Fruit fly (Drosophila melanogaster): ENCODE measurements around the gene rg.

DNA sequence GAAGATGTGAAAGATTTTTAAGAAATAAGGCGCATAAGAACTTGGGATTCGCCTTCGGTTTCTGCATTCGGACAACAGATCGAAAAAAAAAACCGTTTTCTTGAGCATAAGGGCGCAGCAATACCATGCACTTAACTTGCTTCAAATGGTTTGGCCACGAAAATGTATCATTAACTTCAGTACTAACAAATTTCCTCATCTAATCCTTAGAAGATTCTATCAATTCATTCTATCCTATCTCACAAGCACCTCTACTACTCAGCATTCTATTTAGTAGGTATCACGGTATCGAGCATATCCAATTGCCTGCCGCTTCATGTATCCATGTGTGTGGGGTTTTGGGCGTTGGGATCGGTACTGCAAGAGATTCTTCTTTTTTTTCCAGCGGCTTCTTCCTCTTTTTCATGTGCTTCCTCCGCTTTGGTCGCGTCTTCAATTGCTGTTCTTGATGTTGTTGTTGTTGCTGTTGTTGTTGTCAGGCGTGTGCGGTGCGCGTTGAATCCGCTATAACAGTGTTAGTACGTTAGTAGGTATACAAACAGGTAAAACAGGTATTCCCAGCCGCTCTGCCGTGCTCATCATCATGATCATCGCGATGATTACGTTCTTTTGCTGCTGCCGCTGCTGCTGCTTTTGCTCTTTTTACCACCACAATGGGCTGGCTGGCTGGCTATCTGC is 41.0 kb upstream of the rg start:
- TF ChIP-seq CG8478 (optimal IDR thresholded peaks at IDR 0.05): no peak
- no peak for TF ChIP-seq CTCF (optimal IDR thresholded peaks at IDR 0.05)
